Comparison of ENCODE assay signal across 5 worm cellular contexts in the genomic region with DNA sequence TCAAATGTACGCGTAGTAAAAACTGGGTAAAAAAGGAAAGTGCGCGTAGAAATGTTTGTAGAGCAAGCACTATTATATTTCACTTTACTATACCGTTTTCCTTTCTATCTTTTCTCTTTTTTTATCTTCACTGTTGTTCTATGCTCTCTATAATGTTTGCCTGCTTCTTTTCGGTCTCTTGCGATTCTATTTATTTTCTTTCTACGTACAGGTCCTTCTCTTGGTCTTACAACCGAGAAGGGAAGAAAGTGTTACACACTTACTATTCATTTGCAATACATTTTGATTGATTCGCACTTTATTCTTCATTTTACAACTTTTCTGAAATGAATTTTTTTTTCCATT.
TF ChIP-seq lines count a peak whose summit lies in the region.

No protein-coding gene starts in this region.

TF ChIP-seq in whole organism, L1 larva, 84 proteins besides CTCF, POLR2A, EP300 and RAD21:
- peak; percentile 1 for TF ChIP-seq rnt-1 (tag; optimal IDR thresholded peaks at IDR 0.05; lab: Kevin White, UChicago)
- TF ChIP-seq lin-35 (GFP tag; optimal IDR thresholded peaks at IDR 0.05; lab: Kevin White, UChicago) = peak in 1 of 2 experiments; percentile 0
- TF ChIP-seq lir-3 (tag; optimal IDR thresholded peaks at IDR 0.05; lab: Kevin White, UChicago; ENCODE audit: poor library complexity) = no peak
- peak; percentile 17 for TF ChIP-seq nhr-20 (tag; optimal IDR thresholded peaks at IDR 0.05; lab: Kevin White, UChicago)
- peak; percentile 27 for TF ChIP-seq lin-14 (GFP tag; optimal IDR thresholded peaks at IDR 0.05; lab: Kevin White, UChicago)
- peak; percentile 80 for TF ChIP-seq blmp-1 (tag; optimal IDR thresholded peaks at IDR 0.05; lab: Kevin White, UChicago)
- TF ChIP-seq nhr-85 (tag; lab: Kevin White, UChicago) = peak; percentile 24
- no peak for TF ChIP-seq skn-1 (tag; optimal IDR thresholded peaks at IDR 0.05; lab: Kevin White, UChicago)
TF ChIP-seq in whole organism, L1 larva: peak in this region for 6.

TF ChIP-seq in whole organism, L2 larva, 48 proteins besides CTCF, POLR2A, EP300 and RAD21 (continues in another document):
- TF ChIP-seq mab-5 (tag; optimal IDR thresholded peaks at IDR 0.05; lab: Kevin White, UChicago) (no peak), fos-1 (tag; optimal IDR thresholded peaks at IDR 0.05; lab: Kevin White, UChicago) (peak; percentile 54), F13H6.1 (tag; optimal IDR thresholded peaks at IDR 0.05; lab: Kevin White, UChicago) (peak; percentile 31), ztf-1 (GFP tag; conservative IDR thresholded peaks at IDR 0.05; lab: Robert Waterston, UW) (no peak), sma-3 (GFP tag; optimal IDR thresholded peaks at IDR 0.05; lab: Kevin White, UChicago) (no peak), ceh-16 (tag; optimal IDR thresholded peaks at IDR 0.05; lab: Kevin White, UChicago) (no peak), ZK546.5 (tag; optimal IDR thresholded peaks at IDR 0.05; lab: Kevin White, UChicago) (no peak), nhr-25 (tag; optimal IDR thresholded peaks at IDR 0.05; lab: Kevin White, UChicago) (peak; percentile 5), ztf-11 (tag; optimal IDR thresholded peaks at IDR 0.05; lab: Kevin White, UChicago) (no peak), nhr-10 (tag; optimal IDR thresholded peaks at IDR 0.05; lab: Kevin White, UChicago) (no peak), snpc-4 (tag; optimal IDR thresholded peaks at IDR 0.05; lab: Kevin White, UChicago) (no peak), nhr-237 (tag; optimal IDR thresholded peaks at IDR 0.05; lab: Kevin White, UChicago) (no peak), nhr-77 (tag; optimal IDR thresholded peaks at IDR 0.05; lab: Kevin White, UChicago) (no peak), mbf-1 (tag; optimal IDR thresholded peaks at IDR 0.05; lab: Kevin White, UChicago) (no peak), alr-1 (tag; optimal IDR thresholded peaks at IDR 0.05; lab: Kevin White, UChicago) (no peak), gmeb-1 (tag; optimal IDR thresholded peaks at IDR 0.05; lab: Kevin White, UChicago) (peak; percentile 10), nhr-12 (tag; optimal IDR thresholded peaks at IDR 0.05; lab: Kevin White, UChicago) (no peak), ztf-4 (tag; optimal IDR thresholded peaks at IDR 0.05; lab: Kevin White, UChicago) (no peak), aly-2 (tag; optimal IDR thresholded peaks at IDR 0.05; lab: Kevin White, UChicago) (no peak), unc-55 (GFP tag; optimal IDR thresholded peaks at IDR 0.05; lab: Kevin White, UChicago) (no peak), mdl-1 (tag; optimal IDR thresholded peaks at IDR 0.05; lab: Kevin White, UChicago) (no peak)

TF ChIP-seq in whole organism, L3 larva, 47 proteins besides CTCF, POLR2A, EP300 and RAD21:
- TF ChIP-seq pha-4 (tag; optimal IDR thresholded peaks at IDR 0.05; lab: Kevin White, UChicago) (peak; percentile 89), fkh-2 (tag; optimal IDR thresholded peaks at IDR 0.05; lab: Kevin White, UChicago) (no peak), elt-2 (tag; optimal IDR thresholded peaks at IDR 0.05; lab: Kevin White, UChicago) (peak; percentile 23)
TF ChIP-seq in whole organism, L3 larva: peak in this region for 2.

TF ChIP-seq in whole organism, L4 larva, 104 proteins besides CTCF, POLR2A, EP300 and RAD21:
- TF ChIP-seq D1046.2 (GFP tag; IDR thresholded peaks at IDR 0.05; lab: Robert Waterston, UW) (no peak), nhr-25 (tag; optimal IDR thresholded peaks at IDR 0.05; lab: Kevin White, UChicago; ENCODE audit: borderline replicate concordance, insufficient read depth) (no peak), daf-16 (GFP tag; optimal IDR thresholded peaks at IDR 0.05; lab: Kevin White, UChicago) (no peak), daf-16 (tag; optimal IDR thresholded peaks at IDR 0.05; lab: Kevin White, UChicago) (peak; percentile 9), nhr-6 (tag; optimal IDR thresholded peaks at IDR 0.05; lab: Kevin White, UChicago) (peak; percentile 13), pha-4 (GFP tag; IDR thresholded peaks at IDR 0.05; lab: Robert Waterston, UW) (no peak), pha-4 (tag; optimal IDR thresholded peaks at IDR 0.05; lab: Kevin White, UChicago) (peak; percentile 9), mxl-3 (GFP tag; optimal IDR thresholded peaks at IDR 0.05; lab: Kevin White, UChicago) (no peak), dve-1 (tag; optimal IDR thresholded peaks at IDR 0.05; lab: Kevin White, UChicago; ENCODE audit: insufficient read depth) (peak; percentile 51), aha-1 (tag; lab: Kevin White, UChicago) (peak; percentile 17), nhr-28 (tag; optimal IDR thresholded peaks at IDR 0.05; lab: Kevin White, UChicago) (peak; percentile 24), lsy-2 (tag; optimal IDR thresholded peaks at IDR 0.05; lab: Kevin White, UChicago) (peak in 1 of 2 experiments; percentile 26)

TF ChIP-seq in whole organism, late embryonic, 69 proteins besides CTCF, POLR2A, EP300 and RAD21:
- TF ChIP-seq pax-1 (tag; optimal IDR thresholded peaks at IDR 0.05; lab: Kevin White, UChicago) = peak; percentile 37
- TF ChIP-seq dve-1 (tag; optimal IDR thresholded peaks at IDR 0.05; lab: Kevin White, UChicago) = peak; percentile 9
- TF ChIP-seq pat-9 (tag; optimal IDR thresholded peaks at IDR 0.05; lab: Kevin White, UChicago) = no peak
TF ChIP-seq in whole organism, late embryonic: peak in this region for 2.
